Worm (Caenorhabditis elegans) whole organism, L2 larva: ENCODE measurements around the gene lab-2.

ENCODE experiments used
- C34F6.9 ChIP-seq: fragments of 150-350 bp; optimal IDR thresholded peaks from 2 replicates; lab custom pipeline; 2014; ENCODE audit warnings: missing biosample characterization, missing genetic modification characterization
- Y55F3AM.14 ChIP-seq: fragments of 200-800 bp; sonication (Bioruptor generic); optimal IDR thresholded peaks from 2 replicates; lab custom pipeline; 2018; ENCODE audit warnings: mild to moderate bottlenecking, missing genetic modification characterization, missing compliant biosample characterization
- alr-1 ChIP-seq: fragments of 150-350 bp; optimal IDR thresholded peaks from 2 replicates; lab custom pipeline; 2014; ENCODE audit warnings: missing biosample characterization, missing genetic modification characterization
- aly-2 ChIP-seq: fragments of 150-350 bp; optimal IDR thresholded peaks from 2 replicates; lab custom pipeline; 2014; ENCODE audit warnings: missing biosample characterization, missing genetic modification characterization
- ama-1 ChIP-seq: fragments of 150-350 bp; optimal IDR thresholded peaks from 2 replicates; lab custom pipeline; 2018; ENCODE audit warnings: inconsistent platforms
- blmp-1 ChIP-seq: sonication (generic microtip); optimal IDR thresholded peaks from 2 replicates; lab custom pipeline; 2017; ENCODE audit warnings: missing genetic modification characterization, mild to moderate bottlenecking, missing compliant biosample characterization, antibody characterized with exemption, moderate library complexity; ENCODE audit not compliant: insufficient read depth
- ceh-16 ChIP-seq: fragments of 150-350 bp; optimal IDR thresholded peaks from 2 replicates; lab custom pipeline; 2014; ENCODE audit warnings: missing biosample characterization, missing genetic modification characterization
- ceh-82 ChIP-seq: fragments of 150-350 bp; optimal IDR thresholded peaks from 2 replicates; lab custom pipeline; 2014; ENCODE audit warnings: missing biosample characterization, missing genetic modification characterization
- crh-2 ChIP-seq: sonication (generic microtip); optimal IDR thresholded peaks from 2 replicates; lab custom pipeline; 2017; ENCODE audit warnings: missing biosample characterization, missing genetic modification characterization
- elt-1 ChIP-seq: fragments of 150-350 bp; optimal IDR thresholded peaks from 2 replicates; lab custom pipeline; 2014; ENCODE audit warnings: missing biosample characterization, missing genetic modification characterization
- elt-3 ChIP-seq: sonication (generic microtip); optimal IDR thresholded peaks from 2 replicates; lab custom pipeline; 2017; ENCODE audit warnings: missing biosample characterization, missing genetic modification characterization
- fos-1 ChIP-seq: fragments of 150-350 bp; optimal IDR thresholded peaks from 2 replicates; lab custom pipeline; 2014; ENCODE audit warnings: missing biosample characterization, missing genetic modification characterization
- lin-11 ChIP-seq: fragments of 150-350 bp; sonication (generic microtip); optimal IDR thresholded peaks from 2 replicates; lab custom pipeline; 2014; ENCODE audit warnings: missing biosample characterization, missing genetic modification characterization, inconsistent platforms, mixed read lengths
- lin-13 ChIP-seq: fragments of 150-350 bp; optimal IDR thresholded peaks from 2 replicates; lab custom pipeline; 2014; ENCODE audit warnings: missing biosample characterization, missing genetic modification reagents, missing genetic modification characterization
- lin-39 ChIP-seq: fragments of 150-350 bp; optimal IDR thresholded peaks from 2 replicates; lab custom pipeline; 2014; ENCODE audit warnings: missing biosample characterization, missing genetic modification reagents, missing genetic modification characterization
- lsy-2 ChIP-seq, 2 experiments: fragments of 150-350 bp in 1 of 2; sonication (generic microtip) in 1 of 2; optimal IDR thresholded peaks; 2 replicates each; lab custom pipeline; 2014 to 2017; ENCODE audit warnings: missing biosample characterization in 2 of 2, missing genetic modification characterization in 2 of 2
- mab-5 ChIP-seq: fragments of 150-350 bp; optimal IDR thresholded peaks from 2 replicates; lab custom pipeline; 2014; ENCODE audit warnings: missing biosample characterization, missing genetic modification characterization
- mdl-1 ChIP-seq, 2 experiments: fragments of 150-350 bp in 1 of 2; sonication (generic microtip) in 1 of 2; optimal IDR thresholded peaks; 2 replicates each; lab custom pipeline; 2017; ENCODE audit warnings: missing biosample characterization in 2 of 2, missing genetic modification characterization in 2 of 2
- nhr-10 ChIP-seq: sonication (generic microtip); optimal IDR thresholded peaks from 2 replicates; lab custom pipeline; 2017; ENCODE audit warnings: missing biosample characterization, missing genetic modification characterization
- nhr-11 ChIP-seq: fragments of 150-350 bp; optimal IDR thresholded peaks from 2 replicates; lab custom pipeline; 2014; ENCODE audit warnings: missing biosample characterization, missing genetic modification characterization
- nhr-12 ChIP-seq: fragments of 150-350 bp; optimal IDR thresholded peaks from 2 replicates; lab custom pipeline; 2014; ENCODE audit warnings: missing biosample characterization, missing genetic modification characterization
- nhr-129 ChIP-seq: fragments of 150-350 bp; optimal IDR thresholded peaks from 2 replicates; lab custom pipeline; 2014; ENCODE audit warnings: missing biosample characterization, missing genetic modification characterization
- nhr-21 ChIP-seq: fragments of 150-350 bp; optimal IDR thresholded peaks from 2 replicates; lab custom pipeline; 2014; ENCODE audit warnings: missing biosample characterization, missing genetic modification characterization
- nhr-23 ChIP-seq: fragments of 150-350 bp; optimal IDR thresholded peaks from 2 replicates; lab custom pipeline; 2014; ENCODE audit warnings: missing biosample characterization, missing genetic modification reagents, missing genetic modification characterization
- nhr-25 ChIP-seq: fragments of 150-350 bp; sonication (generic microtip); optimal IDR thresholded peaks from 3 replicates; lab custom pipeline; 2014; ENCODE audit warnings: missing biosample characterization, missing genetic modification characterization
- nhr-6 ChIP-seq: fragments of 150-350 bp; optimal IDR thresholded peaks from 2 replicates; lab custom pipeline; 2014; ENCODE audit warnings: missing biosample characterization, missing genetic modification characterization
- sma-3 ChIP-seq: sonication (generic microtip); optimal IDR thresholded peaks from 2 replicates; lab custom pipeline; 2016; ENCODE audit warnings: missing genetic modification reagents, missing genetic modification characterization, missing compliant biosample characterization
- unc-39 ChIP-seq: fragments of 150-350 bp; optimal IDR thresholded peaks from 2 replicates; lab custom pipeline; 2014; ENCODE audit warnings: missing biosample characterization, missing genetic modification characterization
- unc-55 ChIP-seq: fragments of 150-350 bp; sonication (generic microtip); optimal IDR thresholded peaks from 3 replicates; lab custom pipeline; 2014; ENCODE audit warnings: missing biosample characterization, missing genetic modification reagents, missing genetic modification characterization
- unc-62 ChIP-seq: fragments of 150-350 bp; optimal IDR thresholded peaks from 2 replicates; lab custom pipeline; 2014; ENCODE audit warnings: missing biosample characterization, missing genetic modification reagents, missing genetic modification characterization
- zag-1 ChIP-seq: fragments of 150-350 bp; optimal IDR thresholded peaks from 2 replicates; lab custom pipeline; 2014; ENCODE audit warnings: missing biosample characterization, missing genetic modification characterization
- ztf-1 ChIP-seq: fragments of 200-800 bp; sonication (Bioruptor generic); conservative IDR thresholded peaks from 2 replicates; pipeline ENCODE4 v1.3.6; 2022; ENCODE audit warnings: missing genetic modification characterization, missing compliant biosample characterization
- ztf-11 ChIP-seq: sonication (generic microtip); optimal IDR thresholded peaks from 2 replicates; lab custom pipeline; 2017; ENCODE audit warnings: missing biosample characterization, missing genetic modification characterization
- ztf-4 ChIP-seq: fragments of 150-350 bp; optimal IDR thresholded peaks from 2 replicates; lab custom pipeline; 2014; ENCODE audit warnings: missing biosample characterization, missing genetic modification characterization

Gene lab-2

ce11 chrIII:7374681-7375271, 45.4 kb upstream of the lab-2 start, which contains the start of gene mml-1:
Gene mml-1 (minus strand): TSS chrIII:7374731.
- TF ChIP-seq sma-3 (GFP tag; lab: Kevin White, UChicago): no peak
- peak; percentile 2 for TF ChIP-seq lin-13 (GFP tag; lab: Kevin White, UChicago)
- TF ChIP-seq mdl-1 (tag; optimal IDR thresholded peaks at IDR 0.05; lab: Kevin White, UChicago): no peak
- no peak for TF ChIP-seq ztf-1 (GFP tag; lab: Robert Waterston, UW)
- TF ChIP-seq unc-39 (tag; lab: Kevin White, UChicago): no peak
- TF ChIP-seq nhr-129 (tag; lab: Kevin White, UChicago): peak; percentile 51
- TF ChIP-seq C34F6.9 (tag; lab: Kevin White, UChicago): peak; percentile 57
- TF ChIP-seq ama-1 (lab: Kevin White, UChicago): peak; percentile 85
- TF ChIP-seq crh-2 (tag; lab: Kevin White, UChicago): peak; percentile 23
- TF ChIP-seq lsy-2 (tag; optimal IDR thresholded peaks at IDR 0.05; lab: Kevin White, UChicago): peak in 1 of 2 experiments; percentile 31

- TF ChIP-seq nhr-12 (no peak), ama-1 (lab: Kevin White, UChicago) (peak; percentile 32)
These were observed 44.5 kb upstream of the lab-2 start for ce11 chrIII:7373802-7374435.

ce11 chrIII:7370569-7370968, 41.2 kb upstream of the lab-2 start:
- TF ChIP-seq elt-3 (no peak), zag-1 (no peak), alr-1 (tag; lab: Kevin White, UChicago) (no peak), ztf-1 (GFP tag; lab: Robert Waterston, UW) (no peak), ceh-82 (tag; lab: Kevin White, UChicago) (no peak), lin-39 (no peak), ceh-16 (tag; lab: Kevin White, UChicago) (no peak), mdl-1 (tag; optimal IDR thresholded peaks at IDR 0.05; lab: Kevin White, UChicago) (no peak), lsy-2 (tag; optimal IDR thresholded peaks at IDR 0.05; lab: Kevin White, UChicago) (no peak), mab-5 (tag; lab: Kevin White, UChicago) (no peak), ztf-11 (tag; lab: Kevin White, UChicago) (no peak), nhr-11 (no peak)

- TF ChIP-seq nhr-10 (tag; lab: Kevin White, UChicago) (no peak), elt-1 (tag; lab: Kevin White, UChicago) (no peak), unc-62 (no peak), elt-3 (no peak), ama-1 (lab: Kevin White, UChicago) (peak; percentile 14), nhr-21 (tag; lab: Kevin White, UChicago) (peak; percentile 10), ztf-4 (tag; lab: Kevin White, UChicago) (peak; percentile 42), blmp-1 (tag; lab: Kevin White, UChicago) (peak; percentile 35), Y55F3AM.14 (GFP tag; lab: Kevin White, UChicago) (peak; percentile 15), sma-3 (GFP tag; lab: Kevin White, UChicago) (peak; percentile 43), nhr-6 (no peak), lsy-2 (tag; optimal IDR thresholded peaks at IDR 0.05; lab: Kevin White, UChicago) (peak in 1 of 2 experiments; percentile 53), lin-13 (GFP tag; lab: Kevin White, UChicago) (peak; percentile 2), unc-55 (GFP tag; lab: Kevin White, UChicago) (no peak), ceh-16 (tag; lab: Kevin White, UChicago) (no peak), nhr-25 (tag; lab: Kevin White, UChicago) (peak; percentile 71)
These were observed 40.1 kb upstream of the lab-2 start for ce11 chrIII:7369394-7370024.

ce11 chrIII:7367012-7367760, 37.8 kb upstream of the lab-2 start, which contains the start of the genes T20B12.5 and T20B12.4:
Gene T20B12.5 (minus strand): TSS chrIII:7367112.
Gene T20B12.4 (plus strand): TSS chrIII:7367710.
- TF ChIP-seq lin-39 (no peak), nhr-21 (tag; lab: Kevin White, UChicago) (no peak), nhr-23 (tag; lab: Kevin White, UChicago) (no peak), lin-11 (tag; lab: Kevin White, UChicago) (no peak), elt-3 (no peak), alr-1 (tag; lab: Kevin White, UChicago) (no peak), fos-1 (tag; lab: Kevin White, UChicago) (no peak), Y55F3AM.14 (GFP tag; lab: Kevin White, UChicago) (no peak), aly-2 (tag; lab: Kevin White, UChicago) (no peak), ceh-16 (tag; lab: Kevin White, UChicago) (no peak), lin-13 (GFP tag; lab: Kevin White, UChicago) (no peak)
